Fruit fly (Drosophila melanogaster) whole organism: ENCODE results near the gene CG12991.

ENCODE experiments used
- CG8478 ChIP-seq: fragments of >200 bp; optimal IDR thresholded peaks from 2 replicates; lab custom pipeline; 2018; ENCODE audit warnings: inconsistent platforms
- Dll ChIP-seq: fragments of >200 bp; optimal IDR thresholded peaks from 2 replicates; lab custom pipeline; 2017
- pan ChIP-seq: fragments of >200 bp; optimal IDR thresholded peaks from 2 replicates; lab custom pipeline; 2017
- usp ChIP-seq: fragments of >200 bp; optimal IDR thresholded peaks from 2 replicates; lab custom pipeline; 2017; ENCODE audit warnings: missing biosample characterization, missing genetic modification characterization, mixed read lengths

DNA sequence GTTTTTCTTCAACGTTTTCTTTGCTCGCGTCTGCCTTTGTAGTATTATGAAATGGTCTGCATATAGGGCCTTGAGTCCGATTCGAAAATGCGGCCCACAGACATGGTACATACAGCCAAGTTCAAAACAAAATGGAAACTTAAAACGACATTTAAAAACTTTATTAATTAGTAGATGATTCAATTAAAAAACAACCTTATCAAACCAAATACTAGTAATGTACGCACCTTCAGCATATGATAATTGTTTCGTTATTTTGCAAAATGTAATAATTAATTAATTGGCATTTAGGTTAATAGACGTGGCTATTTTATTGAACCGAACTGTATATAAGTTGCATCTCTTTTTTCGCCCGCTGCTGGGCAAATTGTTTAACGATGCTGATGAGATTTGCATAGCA is 15.1 kb downstream of the CG12991 start:
- no peak for TF ChIP-seq Dll (lab: Kevin White, UChicago)
- TF ChIP-seq usp = no peak
- TF ChIP-seq CG8478 (lab: Kevin White, UChicago) = no peak
- TF ChIP-seq pan = no peak
